Worm (Caenorhabditis elegans) whole organism, L1 larva: Measurements from ENCODE around the gene ceh-88.

Source experiments
- C16A3.4 ChIP-seq: fragments of 150-350 bp; optimal IDR thresholded peaks from 2 replicates; lab custom pipeline; 2014; ENCODE audit warnings: missing biosample characterization, missing genetic modification characterization
- C34B4.2 ChIP-seq: sonication (generic microtip); optimal IDR thresholded peaks from 2 replicates; lab custom pipeline; 2017; ENCODE audit warnings: mild to moderate bottlenecking, missing genetic modification characterization, missing compliant biosample characterization
- aha-1 ChIP-seq: fragments of 150-350 bp; optimal IDR thresholded peaks from 2 replicates; lab custom pipeline; 2014; ENCODE audit warnings: missing biosample characterization, missing genetic modification characterization
- alr-1 ChIP-seq: fragments of 200-800 bp; sonication (Bioruptor generic); optimal IDR thresholded peaks from 2 replicates; lab custom pipeline; 2018; ENCODE audit warnings: borderline replicate concordance, mild to moderate bottlenecking, missing genetic modification characterization, missing compliant biosample characterization
- ama-1 ChIP-seq: fragments of 150-350 bp; optimal IDR thresholded peaks from 2 replicates; lab custom pipeline; 2014
- blmp-1 ChIP-seq: fragments of 150-350 bp; optimal IDR thresholded peaks from 2 replicates; lab custom pipeline; 2014; ENCODE audit warnings: missing biosample characterization, missing genetic modification characterization
- ceh-63 ChIP-seq: fragments of 200-800 bp; sonication (Bioruptor generic); optimal IDR thresholded peaks from 2 replicates; lab custom pipeline; 2018; ENCODE audit warnings: mild to moderate bottlenecking, missing genetic modification characterization, missing compliant biosample characterization
- ceh-8 ChIP-seq: fragments of 200-800 bp; sonication (Bioruptor generic); optimal IDR thresholded peaks from 2 replicates; lab custom pipeline; 2018; ENCODE audit warnings: mild to moderate bottlenecking, missing genetic modification characterization, moderate library complexity, missing compliant biosample characterization
- ceh-82 ChIP-seq, 3 experiments: fragments of 150-350 bp in 1 of 3; sonication (generic microtip) in 2 of 3; optimal IDR thresholded peaks; 2 replicates each; lab custom pipeline; 2014 to 2017; ENCODE audit warnings: missing biosample characterization in 3 of 3, missing genetic modification characterization in 3 of 3
- ceh-88 ChIP-seq: fragments of 200-800 bp; sonication (Bioruptor generic); IDR thresholded peaks from 2 replicates; pipeline ENCODE4 v1.3.6; 2022; ENCODE audit warnings: missing genetic modification characterization, missing compliant biosample characterization
- ceh-90 ChIP-seq: sonication (generic microtip); optimal IDR thresholded peaks from 2 replicates; lab custom pipeline; 2016; ENCODE audit warnings: missing genetic modification characterization, missing compliant biosample characterization
- efl-1 ChIP-seq, 4 experiments: fragments of 150-350 bp; optimal IDR thresholded peaks in 3 of 4; peaks in 1 of 4; 1 replicate in 1 of 4; 2 replicates in 3 of 4; lab custom pipeline; 2014; ENCODE audit warnings: missing biosample characterization in 2 of 4, missing genetic modification characterization in 2 of 4, missing genetic modification reagents in 2 of 4
- ets-5 ChIP-seq: fragments of 200-800 bp; sonication (Bioruptor generic); IDR thresholded peaks from 2 replicates; pipeline ENCODE4 v1.3.6; 2022; ENCODE audit warnings: missing genetic modification characterization, missing compliant biosample characterization
- fkh-4 ChIP-seq: sonication (generic microtip); optimal IDR thresholded peaks from 2 replicates; lab custom pipeline; 2016; ENCODE audit warnings: missing compliant biosample characterization, missing genetic modification characterization, borderline replicate concordance
- fkh-8 ChIP-seq: sonication (generic microtip); optimal IDR thresholded peaks from 2 replicates; lab custom pipeline; 2016; ENCODE audit warnings: mild to moderate bottlenecking, missing genetic modification characterization, missing compliant biosample characterization
- hlh-17 ChIP-seq: fragments of 200-800 bp; sonication (Bioruptor generic); optimal IDR thresholded peaks from 2 replicates; lab custom pipeline; 2018; ENCODE audit warnings: missing genetic modification characterization, mild to moderate bottlenecking, missing compliant biosample characterization, moderate library complexity, borderline replicate concordance
- hlh-4 ChIP-seq: sonication (generic microtip); optimal IDR thresholded peaks from 2 replicates; lab custom pipeline; 2016; ENCODE audit warnings: mild to moderate bottlenecking, missing genetic modification characterization, missing compliant biosample characterization
- hpl-2 ChIP-seq: fragments of 150-350 bp; optimal IDR thresholded peaks from 2 replicates; lab custom pipeline; 2014; ENCODE audit warnings: missing biosample characterization, missing genetic modification reagents, missing genetic modification characterization
- isw-1 ChIP-seq: fragments of 200-800 bp; sonication (Bioruptor generic); IDR thresholded peaks from 2 replicates; pipeline ENCODE4 v1.3.6; 2022; ENCODE audit warnings: missing genetic modification characterization, missing compliant biosample characterization
- lin-13 ChIP-seq: fragments of 150-350 bp; optimal IDR thresholded peaks from 2 replicates; lab custom pipeline; 2014; ENCODE audit warnings: missing biosample characterization, missing genetic modification reagents, missing genetic modification characterization
- lin-14 ChIP-seq: fragments of 200-800 bp; sonication (Bioruptor generic); optimal IDR thresholded peaks from 2 replicates; lab custom pipeline; 2018; ENCODE audit warnings: mild to moderate bottlenecking, missing genetic modification characterization, moderate library complexity, missing compliant biosample characterization
- lin-35 ChIP-seq, 2 experiments: fragments of 150-350 bp; optimal IDR thresholded peaks; 2 replicates each; lab custom pipeline; 2014; ENCODE audit warnings: missing biosample characterization in 2 of 2, missing genetic modification characterization in 2 of 2, missing genetic modification reagents in 2 of 2
- lin-39 ChIP-seq: fragments of 150-350 bp; optimal IDR thresholded peaks from 2 replicates; lab custom pipeline; 2014; ENCODE audit warnings: missing biosample characterization, missing genetic modification reagents, missing genetic modification characterization
- mab-9 ChIP-seq: fragments of 200-800 bp; sonication (Bioruptor generic); IDR thresholded peaks from 2 replicates; pipeline ENCODE4 v1.3.6; 2022; ENCODE audit warnings: missing genetic modification reagents, missing genetic modification characterization, missing compliant biosample characterization
- mdl-1 ChIP-seq, 2 experiments: fragments of 150-350 bp; optimal IDR thresholded peaks; 2 replicates each; lab custom pipeline; 2014 to 2017; ENCODE audit warnings: missing biosample characterization in 2 of 2, missing genetic modification characterization in 2 of 2, inconsistent platforms in 1 of 2
- nhr-11 ChIP-seq: fragments of 150-350 bp; optimal IDR thresholded peaks from 2 replicates; lab custom pipeline; 2014; ENCODE audit warnings: missing biosample characterization, missing genetic modification characterization
- nhr-237 ChIP-seq: fragments of 150-350 bp; optimal IDR thresholded peaks from 2 replicates; lab custom pipeline; 2014; ENCODE audit warnings: missing biosample characterization, missing genetic modification characterization
- nhr-47 ChIP-seq: sonication (generic microtip); optimal IDR thresholded peaks from 2 replicates; lab custom pipeline; 2016; ENCODE audit warnings: mild to moderate bottlenecking, missing genetic modification characterization, moderate library complexity, missing compliant biosample characterization
- nhr-84 ChIP-seq: sonication (generic microtip); optimal IDR thresholded peaks from 2 replicates; lab custom pipeline; 2017; ENCODE audit warnings: missing biosample characterization, missing genetic modification characterization
- nhr-85 ChIP-seq: sonication (generic microtip); peaks from one replicate; lab custom pipeline; 2016; ENCODE audit warnings: missing genetic modification characterization, inconsistent platforms, missing compliant biosample characterization
- pag-3 ChIP-seq: sonication (generic microtip); optimal IDR thresholded peaks from 2 replicates; lab custom pipeline; 2017; ENCODE audit warnings: missing genetic modification characterization, mild to moderate bottlenecking, missing compliant biosample characterization, antibody characterized with exemption, borderline replicate concordance; ENCODE audit not compliant: insufficient read depth
- skn-1 ChIP-seq: fragments of 150-350 bp; optimal IDR thresholded peaks from 2 replicates; lab custom pipeline; 2014; ENCODE audit warnings: missing biosample characterization, missing genetic modification characterization
- snpc-4 ChIP-seq: fragments of 150-350 bp; optimal IDR thresholded peaks from 2 replicates; lab custom pipeline; 2014; ENCODE audit warnings: missing biosample characterization, missing genetic modification characterization
- snu-23 ChIP-seq: sonication (generic microtip); optimal IDR thresholded peaks from 2 replicates; lab custom pipeline; 2016; ENCODE audit warnings: missing genetic modification characterization, missing compliant biosample characterization
- sptf-1 ChIP-seq: fragments of 150-350 bp; optimal IDR thresholded peaks from 2 replicates; lab custom pipeline; 2014; ENCODE audit warnings: missing biosample characterization, missing genetic modification characterization
- sup-37 ChIP-seq: fragments of 200-800 bp; sonication (Bioruptor generic); optimal IDR thresholded peaks from 2 replicates; lab custom pipeline; 2018; ENCODE audit warnings: mild to moderate bottlenecking, missing genetic modification characterization, missing compliant biosample characterization
- unc-62 ChIP-seq: fragments of 150-350 bp; optimal IDR thresholded peaks from 2 replicates; lab custom pipeline; 2014; ENCODE audit warnings: missing biosample characterization, missing genetic modification reagents, missing genetic modification characterization
- unc-86 ChIP-seq: sonication (generic microtip); optimal IDR thresholded peaks from 2 replicates; lab custom pipeline; 2016; ENCODE audit warnings: missing genetic modification characterization, missing compliant biosample characterization
- unc-98 ChIP-seq: fragments of 200-800 bp; sonication (Bioruptor generic); IDR thresholded peaks from 2 replicates; pipeline ENCODE4 v1.3.6; 2022; ENCODE audit warnings: missing genetic modification characterization, missing compliant biosample characterization
- vab-15 ChIP-seq: sonication (generic microtip); optimal IDR thresholded peaks from 2 replicates; lab custom pipeline; 2017; ENCODE audit warnings: missing genotype, mild to moderate bottlenecking, missing genetic modification characterization, missing compliant biosample characterization
- xbp-1 ChIP-seq: sonication (generic microtip); optimal IDR thresholded peaks from 2 replicates; lab custom pipeline; 2016; ENCODE audit warnings: missing genetic modification characterization, missing compliant biosample characterization
- zip-4 ChIP-seq: fragments of 200-800 bp; sonication (Bioruptor generic); optimal IDR thresholded peaks from 2 replicates; lab custom pipeline; 2018; ENCODE audit warnings: mild to moderate bottlenecking, missing genetic modification characterization, moderate library complexity, missing compliant biosample characterization

The ceh-88 gene

ce11 chrIV:17342667-17343066 is 13.7 kb downstream of the ceh-88 start, which contains the start of gene C49C3.21:
C49C3.21 (plus strand) TSS chrIV:17342967.
- TF ChIP-seq efl-1 (optimal IDR thresholded peaks at IDR 0.05; lab: Kevin White, UChicago) (no peak), efl-1 (GFP tag; optimal IDR thresholded peaks at IDR 0.05 in 1 of 2; lab: Kevin White, UChicago) (no peak), ceh-90 (tag; lab: Kevin White, UChicago) (no peak), C16A3.4 (tag; lab: Kevin White, UChicago) (no peak), vab-15 (tag; lab: Kevin White, UChicago) (no peak), unc-98 (no peak), nhr-85 (tag; lab: Kevin White, UChicago) (no peak), lin-13 (GFP tag; lab: Kevin White, UChicago) (no peak), ama-1 (lab: Kevin White, UChicago) (no peak), xbp-1 (no peak), ceh-82 (tag; optimal IDR thresholded peaks at IDR 0.05; lab: Kevin White, UChicago) (no peak), nhr-47 (no peak), hpl-2 (GFP tag; lab: Kevin White, UChicago) (no peak), snpc-4 (no peak), unc-86 (tag; lab: Kevin White, UChicago) (no peak), unc-62 (no peak), lin-35 (GFP tag; optimal IDR thresholded peaks at IDR 0.05; lab: Kevin White, UChicago) (no peak), fkh-8 (tag; lab: Kevin White, UChicago) (no peak)

ce11 chrIV:17343482-17343881 is 14.5 kb downstream of the ceh-88 start, which contains the start of gene C49C3.11:
C49C3.11 (plus strand) TSS chrIV:17343782.
- TF ChIP-seq ceh-82 (tag; optimal IDR thresholded peaks at IDR 0.05; lab: Kevin White, UChicago) (no peak), vab-15 (tag; lab: Kevin White, UChicago) (no peak), alr-1 (no peak), mdl-1 (tag; optimal IDR thresholded peaks at IDR 0.05; lab: Kevin White, UChicago) (no peak), efl-1 (optimal IDR thresholded peaks at IDR 0.05; lab: Kevin White, UChicago) (no peak), efl-1 (GFP tag; optimal IDR thresholded peaks at IDR 0.05 in 1 of 2; lab: Kevin White, UChicago) (no peak), ceh-8 (GFP tag; lab: Kevin White, UChicago) (no peak), nhr-11 (tag; lab: Kevin White, UChicago) (no peak)

ce11 chrIV:17346599-17347218 is 17.7 kb downstream of the ceh-88 start, which contains the start of the genes clec-197 and clec-198:
clec-197 (minus strand) TSS chrIV:17346699.
clec-198 (plus strand) TSS chrIV:17347168.
- no peak for TF ChIP-seq nhr-11 (tag; lab: Kevin White, UChicago)
- TF ChIP-seq ceh-88 (GFP tag; lab: Robert Waterston, UW), result no peak
- no peak for TF ChIP-seq fkh-4 (tag; lab: Kevin White, UChicago)
- no peak for TF ChIP-seq ceh-63 (GFP tag; lab: Kevin White, UChicago)
- TF ChIP-seq unc-98, result no peak
- TF ChIP-seq aha-1 (tag; lab: Kevin White, UChicago), result no peak
- TF ChIP-seq lin-35 (GFP tag; optimal IDR thresholded peaks at IDR 0.05; lab: Kevin White, UChicago), result no peak
- no peak for TF ChIP-seq lin-14 (GFP tag; lab: Kevin White, UChicago)
- TF ChIP-seq hlh-17 (GFP tag; lab: Kevin White, UChicago), result no peak

- TF ChIP-seq snu-23, result no peak
- TF ChIP-seq ceh-88 (GFP tag; lab: Robert Waterston, UW), result no peak
- no peak for TF ChIP-seq C34B4.2
- TF ChIP-seq pag-3, result no peak
- TF ChIP-seq, all 84 proteins: peak for 0
These were observed 22.6 kb downstream of the ceh-88 start, which contains the start of gene clec-199 for ce11 chrIV:17351586-17351985. clec-199 (plus strand) TSS chrIV:17351886.

- TF ChIP-seq mab-9 (GFP tag; lab: Robert Waterston, UW) (no peak), unc-98 (no peak), nhr-84 (no peak), ets-5 (no peak), isw-1 (GFP tag; lab: Robert Waterston, UW) (no peak), lin-35 (GFP tag; optimal IDR thresholded peaks at IDR 0.05; lab: Kevin White, UChicago) (no peak), ama-1 (lab: Kevin White, UChicago) (no peak), alr-1 (no peak), lin-39 (no peak), skn-1 (tag; lab: Kevin White, UChicago) (no peak), nhr-237 (tag; lab: Kevin White, UChicago) (no peak), sptf-1 (tag; lab: Kevin White, UChicago) (no peak), sup-37 (GFP tag; lab: Kevin White, UChicago) (no peak), hlh-4 (tag; lab: Kevin White, UChicago) (no peak), zip-4 (GFP tag; lab: Kevin White, UChicago) (no peak), fkh-8 (tag; lab: Kevin White, UChicago) (no peak), lin-14 (GFP tag; lab: Kevin White, UChicago) (no peak), blmp-1 (tag; lab: Kevin White, UChicago) (no peak)
- TF ChIP-seq, all 84 proteins: peak for 0
These were observed 32.2 kb downstream of the ceh-88 start, which contains the start of gene clec-202 for ce11 chrIV:17361143-17361542. clec-202 (plus strand) TSS chrIV:17361443.
